Worm (Caenorhabditis elegans) whole organism, young adult: ENCODE measurements around the gene srsx-6.

Experiments
- cebp-1 ChIP-seq, 2 experiments: fragments of 200-800 bp in 1 of 2; sonication (Bioruptor generic) in 1 of 2; sonication (generic microtip) in 1 of 2; IDR thresholded peaks in 1 of 2; optimal IDR thresholded peaks in 1 of 2; 2 replicates each; pipeline versions ENCODE4 v1.3.6 to Lab custom; 2017 to 2022; ENCODE audit warnings: missing compliant biosample characterization in 2 of 2, missing genetic modification characterization in 2 of 2, mild to moderate bottlenecking in 1 of 2, missing genetic modification reagents in 1 of 2, moderate library complexity in 1 of 2
- dpff-1 ChIP-seq: sonication (generic microtip); optimal IDR thresholded peaks from 2 replicates; lab custom pipeline; 2017; ENCODE audit warnings: mild to moderate bottlenecking, missing genetic modification characterization, missing compliant biosample characterization
- ekl-4 ChIP-seq: fragments of 200-800 bp; sonication (Bioruptor generic); IDR thresholded peaks from 2 replicates; pipeline ENCODE4 v1.3.6; 2022; ENCODE audit warnings: missing genetic modification reagents, missing genetic modification characterization, missing compliant biosample characterization
- nfyb-1 ChIP-seq: fragments of 200-800 bp; sonication (Bioruptor generic); IDR thresholded peaks from 2 replicates; pipeline ENCODE4 v1.3.6; 2022; ENCODE audit warnings: missing genetic modification reagents, missing genetic modification characterization, missing compliant biosample characterization
- rcor-1 ChIP-seq: fragments of 200-800 bp; sonication (Bioruptor generic); IDR thresholded peaks from 2 replicates; pipeline ENCODE4 v1.3.6; 2022; ENCODE audit warnings: missing genetic modification reagents, missing genetic modification characterization, missing compliant biosample characterization
- unc-62 ChIP-seq: fragments of 150-350 bp; optimal IDR thresholded peaks from 2 replicates; lab custom pipeline; 2014; ENCODE audit warnings: missing biosample characterization, missing genetic modification reagents, missing genetic modification characterization

- TF ChIP-seq nfyb-1: no peak
- TF ChIP-seq dpff-1: no peak
- no peak for TF ChIP-seq rcor-1 (GFP tag; lab: Robert Waterston, UW)
- TF ChIP-seq cebp-1 (GFP tag; IDR thresholded peaks at IDR 0.05; lab: Robert Waterston, UW): no peak
- no peak for TF ChIP-seq cebp-1 (tag; optimal IDR thresholded peaks at IDR 0.05; lab: Kevin White, UChicago)
- TF ChIP-seq unc-62 (GFP tag; lab: Kevin White, UChicago): no peak
- TF ChIP-seq ekl-4 (GFP tag; lab: Robert Waterston, UW): no peak
Observed at ce11 chrV:7884441-7884840, 42.4 kb upstream of the srsx-6 start.
